Worm (Caenorhabditis elegans) whole organism, midembryonic: Measurements from ENCODE around the gene snfc-5.

Experiments used
- T22C8.4 ChIP-seq: fragments of 200-800 bp; sonication (Bioruptor generic); IDR thresholded peaks from 2 replicates; pipeline ENCODE4 v1.3.6; 2022; ENCODE audit warnings: missing genetic modification characterization, missing compliant biosample characterization
- cog-1 ChIP-seq: sonication (generic microtip); optimal IDR thresholded peaks from 2 replicates; lab custom pipeline; 2016; ENCODE audit warnings: missing genetic modification characterization, missing compliant biosample characterization
- flt-1 ChIP-seq: fragments of 200-800 bp; sonication (Bioruptor generic); IDR thresholded peaks from 2 replicates; pipeline ENCODE4 v1.3.6; 2022; ENCODE audit warnings: missing genetic modification characterization, missing compliant biosample characterization
- klf-2 ChIP-seq: fragments of 200-800 bp; sonication (Bioruptor generic); conservative IDR thresholded peaks from 2 replicates; pipeline ENCODE4 v1.3.6; 2022; ENCODE audit warnings: missing genetic modification reagents, missing genetic modification characterization, missing compliant biosample characterization
- med-1 ChIP-seq: sonication (generic microtip); optimal IDR thresholded peaks from 2 replicates; lab custom pipeline; 2017; ENCODE audit warnings: missing genetic modification characterization, mild to moderate bottlenecking, missing compliant biosample characterization, antibody characterized with exemption, missing genetic modification reagents; ENCODE audit not compliant: insufficient read depth
- ref-1 ChIP-seq: fragments of 200-800 bp; sonication (Bioruptor generic); conservative IDR thresholded peaks from 2 replicates; pipeline ENCODE4 v1.3.6; 2022; ENCODE audit warnings: missing genetic modification reagents, missing genetic modification characterization, missing compliant biosample characterization
- tab-1 ChIP-seq: fragments of 200-800 bp; sonication (Bioruptor generic); IDR thresholded peaks from 2 replicates; pipeline ENCODE4 v1.3.6; 2022; ENCODE audit warnings: missing genetic modification characterization, missing compliant biosample characterization
- ztf-23 ChIP-seq: fragments of 200-800 bp; sonication (Bioruptor generic); IDR thresholded peaks from 2 replicates; pipeline ENCODE4 v1.3.6; 2022; ENCODE audit warnings: missing genetic modification reagents, missing genetic modification characterization, missing compliant biosample characterization
- ztf-29 ChIP-seq: fragments of 200-800 bp; sonication (Bioruptor generic); IDR thresholded peaks from 2 replicates; pipeline ENCODE4 v1.3.6; 2022; ENCODE audit warnings: missing genetic modification reagents, missing genetic modification characterization, missing compliant biosample characterization

snfc-5 gene

DNA sequence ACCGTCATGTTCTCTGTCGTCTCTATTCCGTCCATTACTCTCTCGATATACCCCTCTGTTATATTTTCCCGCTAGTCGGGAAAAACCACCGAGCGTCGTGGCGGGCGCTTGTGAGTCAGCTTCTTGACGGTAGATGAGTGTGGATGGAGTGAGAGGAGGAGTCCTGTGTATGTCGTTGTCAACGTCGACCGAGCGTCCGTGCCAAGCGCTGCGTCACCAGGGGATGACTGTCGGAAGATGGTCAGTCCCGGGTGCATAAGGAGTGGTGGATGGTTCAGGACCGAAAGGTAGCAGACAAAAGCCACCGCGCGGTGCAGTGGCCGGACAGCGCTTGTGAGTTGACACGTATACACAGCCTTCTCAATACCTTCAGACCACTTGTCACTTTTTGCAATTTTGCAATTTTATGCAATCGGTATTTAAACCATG is 35.2 kb upstream of the snfc-5 start:
- peak; percentile 85 for TF ChIP-seq ztf-23 (GFP tag; lab: Robert Waterston, UW)
- 0 out of 2 replicates have a peak, but pooled peaks have one; percentile 56 for TF ChIP-seq ztf-29
- TF ChIP-seq tab-1 (GFP tag; lab: Robert Waterston, UW) = peak; percentile 87
- peak; percentile 66; the same call in 1 of the 2 replicates for TF ChIP-seq T22C8.4 (GFP tag; lab: Robert Waterston, UW)
- TF ChIP-seq klf-2 (GFP tag; lab: Robert Waterston, UW) = 0 out of 2 replicates have a peak, but pooled peaks have one; percentile 62
- TF ChIP-seq flt-1 (GFP tag; lab: Robert Waterston, UW) = peak; percentile 93
- peak; percentile 27 for TF ChIP-seq cog-1 (tag; lab: Kevin White, UChicago)
- peak; percentile 63 for TF ChIP-seq ref-1 (GFP tag; lab: Robert Waterston, UW)

DNA sequence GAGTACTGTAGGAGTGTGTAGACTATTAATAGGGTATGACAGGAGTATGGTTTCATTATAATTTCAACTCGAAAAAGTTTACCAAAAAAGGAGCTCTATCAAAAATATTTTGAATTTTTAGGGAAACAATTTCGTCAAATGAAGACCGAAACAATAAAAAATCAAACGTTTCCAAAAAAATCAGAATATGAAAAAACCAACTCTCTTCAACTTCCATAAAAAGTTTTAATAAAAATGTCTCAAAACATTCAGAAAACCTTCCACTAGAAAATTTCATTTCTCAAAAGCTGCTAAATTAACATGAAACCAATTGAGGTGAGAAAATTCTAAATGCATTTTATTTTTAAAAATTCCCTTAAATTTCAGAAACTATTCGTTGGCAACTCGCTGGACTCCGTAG is 34.0 kb upstream of the snfc-5 start, which contains the start of gene ckb-3:
TSS of gene ckb-3 (plus strand) at position 301 of the 400 bp plus-strand sequence.
- TF ChIP-seq ztf-23 (GFP tag; lab: Robert Waterston, UW) (no peak), T22C8.4 (GFP tag; lab: Robert Waterston, UW) (no peak), med-1 (GFP tag; lab: Kevin White, UChicago) (no peak), ref-1 (GFP tag; lab: Robert Waterston, UW) (no peak), cog-1 (tag; lab: Kevin White, UChicago) (no peak), flt-1 (GFP tag; lab: Robert Waterston, UW) (no peak), ztf-29 (no peak), tab-1 (GFP tag; lab: Robert Waterston, UW) (no peak), klf-2 (GFP tag; lab: Robert Waterston, UW) (no peak)

DNA sequence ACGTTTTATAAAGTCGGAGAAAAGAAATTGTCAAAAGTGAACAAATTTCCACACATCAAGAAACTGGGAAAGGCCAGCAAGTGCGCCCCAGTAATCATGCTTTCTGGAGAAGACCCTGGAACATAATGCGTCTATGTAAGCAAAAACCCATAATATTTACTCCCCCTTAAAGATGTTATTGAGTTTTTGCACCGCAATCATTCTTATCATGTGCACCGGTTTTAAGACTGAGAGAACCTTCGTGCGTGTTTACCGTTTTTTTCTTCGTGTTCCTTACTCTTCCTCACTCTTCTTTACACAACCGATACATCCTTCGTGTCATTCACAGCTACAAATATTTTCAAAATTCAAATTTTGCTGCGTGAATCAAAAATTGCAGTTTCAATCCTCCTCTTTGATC is 31.7 kb upstream of the snfc-5 start:
- no peak for TF ChIP-seq klf-2 (GFP tag; lab: Robert Waterston, UW)
- TF ChIP-seq tab-1 (GFP tag; lab: Robert Waterston, UW) = no peak
- no peak for TF ChIP-seq med-1 (GFP tag; lab: Kevin White, UChicago)
- no peak for TF ChIP-seq T22C8.4 (GFP tag; lab: Robert Waterston, UW)
- no peak for TF ChIP-seq ref-1 (GFP tag; lab: Robert Waterston, UW)
- no peak for TF ChIP-seq ztf-23 (GFP tag; lab: Robert Waterston, UW)

DNA sequence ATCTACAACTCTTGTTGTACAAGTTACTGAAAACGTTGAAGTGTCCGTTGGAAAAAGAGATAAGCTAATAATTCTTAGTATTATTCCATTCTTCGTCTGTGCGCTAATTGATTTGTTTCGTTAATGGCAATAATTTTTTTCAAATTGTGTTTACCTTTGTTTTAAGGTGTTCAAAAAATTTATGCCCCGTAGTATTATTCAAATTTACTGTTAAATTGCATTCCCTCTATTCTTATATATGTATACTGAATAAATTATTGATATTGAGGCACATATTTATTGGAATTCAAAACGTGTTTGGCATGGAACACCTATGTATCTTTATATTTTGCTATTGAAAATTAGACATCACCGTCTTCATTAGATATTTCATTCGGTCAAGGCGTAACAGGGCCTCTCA is 29.7 kb upstream of the snfc-5 start, which contains the start of gene pals-26:
TSS of gene pals-26 (plus strand) at position 301 of the 400 bp plus-strand sequence.
- TF ChIP-seq cog-1 (tag; lab: Kevin White, UChicago) (no peak), klf-2 (GFP tag; lab: Robert Waterston, UW) (no peak), ztf-23 (GFP tag; lab: Robert Waterston, UW) (no peak)

DNA sequence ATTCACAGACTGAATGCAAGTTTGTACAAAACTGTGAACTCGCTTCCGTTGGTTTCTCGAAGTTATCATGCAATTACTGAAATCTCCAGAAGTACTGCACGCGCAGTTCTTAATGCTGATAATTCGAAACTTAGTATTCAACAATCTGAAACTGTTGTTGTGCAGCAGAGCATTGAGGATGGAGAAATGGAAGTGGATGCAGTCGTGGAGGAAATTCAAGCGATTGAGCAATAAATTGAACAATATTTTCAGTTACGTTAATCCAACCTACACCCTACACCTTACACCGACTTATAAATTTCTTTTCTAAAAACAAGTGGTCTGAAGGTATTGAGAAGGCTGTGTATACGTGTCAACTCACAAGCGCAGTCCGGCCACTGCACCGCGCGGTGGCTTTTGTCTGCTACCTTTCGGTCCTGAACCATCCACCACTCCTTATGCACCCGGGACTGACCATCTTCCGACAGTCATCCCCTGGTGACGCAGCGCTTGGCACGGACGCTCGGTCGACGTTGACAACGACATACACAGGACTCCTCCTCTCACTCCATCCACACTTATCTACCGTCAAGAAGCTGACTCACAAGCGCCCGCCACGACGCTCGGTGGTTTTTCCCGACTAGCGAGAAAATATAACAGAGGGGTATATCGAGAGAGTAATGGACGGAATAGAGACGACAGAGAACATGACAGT is 25.8 kb upstream of the snfc-5 start:
- peak; percentile 83 for TF ChIP-seq tab-1 (GFP tag; lab: Robert Waterston, UW)
- TF ChIP-seq T22C8.4 (GFP tag; lab: Robert Waterston, UW) = peak; percentile 42
- peak; percentile 56 for TF ChIP-seq cog-1 (tag; lab: Kevin White, UChicago)
- peak; percentile 91 for TF ChIP-seq flt-1 (GFP tag; lab: Robert Waterston, UW)
- TF ChIP-seq ref-1 (GFP tag; lab: Robert Waterston, UW) = peak; percentile 50; the same call in 1 of the 2 replicates
- peak; percentile 66 for TF ChIP-seq klf-2 (GFP tag; lab: Robert Waterston, UW)
- peak; percentile 83 for TF ChIP-seq ztf-23 (GFP tag; lab: Robert Waterston, UW)
- peak; percentile 83 for TF ChIP-seq ztf-29
- peak; percentile 5 for TF ChIP-seq med-1 (GFP tag; lab: Kevin White, UChicago)

DNA sequence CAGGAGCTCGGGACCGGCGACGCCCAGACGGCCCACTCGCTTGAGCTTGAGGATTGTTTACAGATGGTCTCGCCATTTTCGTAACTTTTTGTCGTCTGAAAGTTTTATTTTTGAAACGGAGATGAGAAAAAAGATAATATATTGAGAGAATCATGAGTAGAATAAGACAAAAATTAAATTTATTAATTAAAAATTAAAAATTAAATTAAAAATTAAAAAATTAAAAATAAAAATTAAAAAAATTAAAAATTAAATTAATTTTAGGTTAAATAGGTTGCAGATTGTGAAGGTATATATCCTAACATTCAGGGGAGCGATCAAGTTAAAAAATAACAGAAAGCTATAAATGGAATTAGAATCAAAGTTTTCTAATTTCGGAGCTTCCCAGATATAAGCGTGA is 24.9 kb upstream of the snfc-5 start, which contains the start of gene B0284.3:
TSS of gene B0284.3 (minus strand) at position 101 of the 400 bp plus-strand sequence.
- no peak for TF ChIP-seq ztf-29
- no peak for TF ChIP-seq ref-1 (GFP tag; lab: Robert Waterston, UW)
- no peak for TF ChIP-seq T22C8.4 (GFP tag; lab: Robert Waterston, UW)
- TF ChIP-seq tab-1 (GFP tag; lab: Robert Waterston, UW) = no peak
- TF ChIP-seq ztf-23 (GFP tag; lab: Robert Waterston, UW) = no peak
- no peak for TF ChIP-seq cog-1 (tag; lab: Kevin White, UChicago)
- TF ChIP-seq klf-2 (GFP tag; lab: Robert Waterston, UW) = no peak
- no peak for TF ChIP-seq med-1 (GFP tag; lab: Kevin White, UChicago)
- TF ChIP-seq flt-1 (GFP tag; lab: Robert Waterston, UW) = no peak

DNA sequence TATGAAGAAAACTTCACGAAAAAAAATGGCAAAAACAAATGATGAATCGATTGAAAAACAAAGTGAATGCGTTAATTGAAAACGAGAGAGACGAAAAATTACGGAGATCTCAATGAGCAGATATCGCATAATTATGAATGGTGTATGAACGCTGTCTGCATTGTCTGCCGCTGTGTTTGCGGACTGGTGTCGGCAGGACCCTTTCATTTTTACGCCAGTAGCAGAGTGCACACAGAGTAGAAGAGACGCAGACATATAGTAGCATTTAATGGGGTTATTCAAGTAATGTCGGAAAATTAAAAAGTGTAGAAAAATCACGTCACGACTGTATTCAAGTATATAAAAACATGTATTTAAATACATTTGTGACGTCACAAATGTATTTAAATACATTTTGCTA is 23.8 kb upstream of the snfc-5 start:
- peak; percentile 11 for TF ChIP-seq cog-1 (tag; lab: Kevin White, UChicago)
- TF ChIP-seq klf-2 (GFP tag; lab: Robert Waterston, UW) = no peak

DNA sequence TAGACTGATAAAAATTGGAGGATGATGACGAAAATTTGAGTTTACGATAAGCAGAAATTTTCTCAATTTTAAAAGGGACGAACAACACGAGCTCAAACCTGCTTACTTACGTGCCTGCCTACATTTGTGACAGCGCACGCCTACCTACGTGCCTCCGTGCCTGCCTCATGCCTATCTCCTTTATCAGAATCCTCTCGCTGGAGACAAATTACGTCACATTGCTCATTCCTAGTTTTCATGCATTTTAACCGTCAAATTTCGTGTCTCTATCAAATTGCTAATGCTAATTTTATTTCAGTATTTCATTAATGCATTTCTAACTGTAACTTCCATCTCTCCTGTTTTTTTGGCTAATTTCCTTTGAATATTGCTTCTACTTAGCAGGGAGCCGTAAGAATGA is 23.2 kb upstream of the snfc-5 start, which contains the start of gene pals-27:
TSS of gene pals-27 (plus strand) at position 301 of the 400 bp plus-strand sequence.
- TF ChIP-seq flt-1 (GFP tag; lab: Robert Waterston, UW) = no peak

DNA sequence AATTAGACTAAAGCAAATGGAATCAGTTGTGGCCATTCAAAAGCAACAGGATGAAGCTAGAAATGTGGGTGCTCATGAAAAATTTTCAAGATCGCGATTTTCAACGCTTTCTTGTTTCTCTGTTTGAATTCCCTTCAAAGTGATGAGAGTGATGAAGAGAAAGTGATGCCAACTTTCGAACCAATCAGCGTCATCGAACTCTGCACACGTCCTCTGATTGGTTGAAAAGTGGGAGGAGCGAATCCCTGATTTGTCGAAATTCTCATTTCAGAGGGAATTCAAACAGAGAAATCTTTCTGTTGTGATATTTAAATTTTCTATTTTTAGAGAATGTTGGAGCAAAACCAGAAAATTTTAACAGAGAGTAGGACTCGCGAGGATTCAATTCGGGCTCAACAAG is 22.5 kb upstream of the snfc-5 start:
- no peak for TF ChIP-seq klf-2 (GFP tag; lab: Robert Waterston, UW)
- no peak for TF ChIP-seq ztf-23 (GFP tag; lab: Robert Waterston, UW)
- TF ChIP-seq tab-1 (GFP tag; lab: Robert Waterston, UW) = no peak
- no peak for TF ChIP-seq med-1 (GFP tag; lab: Kevin White, UChicago)
- TF ChIP-seq ztf-29 = no peak
- TF ChIP-seq flt-1 (GFP tag; lab: Robert Waterston, UW) = no peak
- no peak for TF ChIP-seq ref-1 (GFP tag; lab: Robert Waterston, UW)
- TF ChIP-seq T22C8.4 (GFP tag; lab: Robert Waterston, UW) = no peak
- no peak for TF ChIP-seq cog-1 (tag; lab: Kevin White, UChicago)
